Worm (Caenorhabditis elegans) whole organism, late embryonic: ENCODE results near the gene Y53G8AR.6.
A peak's percentile ranks its signal among the peaks of the same experiment; 100 is the strongest.

ENCODE experiments used
- C08G9.2 ChIP-seq: sonication (generic microtip); optimal IDR thresholded peaks from 2 replicates; lab custom pipeline; 2016; ENCODE audit warnings: mild to moderate bottlenecking, missing genetic modification characterization, moderate library complexity, missing compliant biosample characterization
- F13H6.1 ChIP-seq: sonication (generic microtip); optimal IDR thresholded peaks from 2 replicates; lab custom pipeline; 2016; ENCODE audit warnings: missing genetic modification characterization, missing compliant biosample characterization
- K02D7.2 ChIP-seq: sonication (generic microtip); optimal IDR thresholded peaks from 2 replicates; lab custom pipeline; 2017; ENCODE audit warnings: mild to moderate bottlenecking, missing genetic modification characterization, missing compliant biosample characterization
- T23F11.4 ChIP-seq: fragments of 200-800 bp; sonication (Bioruptor generic); optimal IDR thresholded peaks from 2 replicates; lab custom pipeline; 2018; ENCODE audit warnings: mild to moderate bottlenecking, missing genetic modification characterization, missing compliant biosample characterization
- Y22D7AL.16 ChIP-seq: sonication (generic microtip); optimal IDR thresholded peaks from 2 replicates; lab custom pipeline; 2016; ENCODE audit warnings: missing genetic modification characterization, missing compliant biosample characterization
- ceh-14 ChIP-seq: sonication (generic microtip); optimal IDR thresholded peaks from 2 replicates; lab custom pipeline; 2016; ENCODE audit warnings: missing genotype, missing genetic modification characterization, missing compliant biosample characterization
- ceh-24 ChIP-seq: sonication (generic microtip); optimal IDR thresholded peaks from 2 replicates; lab custom pipeline; 2016; ENCODE audit warnings: mild to moderate bottlenecking, missing genetic modification characterization, missing compliant biosample characterization
- ceh-34 ChIP-seq: sonication (generic microtip); optimal IDR thresholded peaks from 2 replicates; lab custom pipeline; 2016; ENCODE audit warnings: mild to moderate bottlenecking, missing genetic modification characterization, missing compliant biosample characterization
- ceh-48 ChIP-seq: sonication (generic microtip); optimal IDR thresholded peaks from 2 replicates; lab custom pipeline; 2016; ENCODE audit warnings: missing genetic modification characterization, inconsistent platforms, missing compliant biosample characterization
- che-1 ChIP-seq: sonication (generic microtip); optimal IDR thresholded peaks from 2 replicates; lab custom pipeline; 2016; ENCODE audit warnings: mild to moderate bottlenecking, missing genetic modification characterization, missing compliant biosample characterization
- dmd-4 ChIP-seq: sonication (generic microtip); optimal IDR thresholded peaks from 2 replicates; lab custom pipeline; 2016; ENCODE audit warnings: borderline replicate concordance, missing genetic modification characterization, missing compliant biosample characterization
- elt-2 ChIP-seq: sonication (generic microtip); optimal IDR thresholded peaks from 2 replicates; lab custom pipeline; 2016; ENCODE audit warnings: missing genetic modification reagents, missing genetic modification characterization, missing compliant biosample characterization
- ets-4 ChIP-seq: sonication (generic microtip); optimal IDR thresholded peaks from 2 replicates; lab custom pipeline; 2016; ENCODE audit warnings: missing genetic modification characterization, missing compliant biosample characterization
- fkh-10 ChIP-seq: fragments of 150-350 bp; optimal IDR thresholded peaks from 2 replicates; lab custom pipeline; 2014; ENCODE audit warnings: missing biosample characterization, missing genetic modification reagents, missing genetic modification characterization
- fkh-6 ChIP-seq: sonication (generic microtip); optimal IDR thresholded peaks from 2 replicates; lab custom pipeline; 2016; ENCODE audit warnings: missing genetic modification characterization, missing compliant biosample characterization
- hlh-15 ChIP-seq: sonication (generic microtip); optimal IDR thresholded peaks from 2 replicates; lab custom pipeline; 2016; ENCODE audit warnings: missing genetic modification characterization, missing compliant biosample characterization
- hlh-30 ChIP-seq: sonication (generic microtip); optimal IDR thresholded peaks from 2 replicates; lab custom pipeline; 2017; ENCODE audit warnings: antibody characterized with exemption, missing genetic modification characterization, missing compliant biosample characterization; ENCODE audit not compliant: insufficient read depth
- hlh-6 ChIP-seq: sonication (generic microtip); optimal IDR thresholded peaks from 2 replicates; lab custom pipeline; 2016; ENCODE audit warnings: missing genotype, missing genetic modification characterization, missing compliant biosample characterization
- lin-11 ChIP-seq: fragments of 200-800 bp; sonication (Bioruptor generic); optimal IDR thresholded peaks from 2 replicates; lab custom pipeline; 2018; ENCODE audit warnings: mild to moderate bottlenecking, missing genetic modification characterization, missing compliant biosample characterization
- mec-3 ChIP-seq: sonication (generic microtip); optimal IDR thresholded peaks from 2 replicates; lab custom pipeline; 2016; ENCODE audit warnings: borderline replicate concordance, missing genetic modification characterization, missing compliant biosample characterization
- nfya-1 ChIP-seq: sonication (generic microtip); optimal IDR thresholded peaks from 2 replicates; lab custom pipeline; 2017; ENCODE audit warnings: missing genetic modification characterization, mild to moderate bottlenecking, missing compliant biosample characterization, antibody characterized with exemption, moderate library complexity
- nhr-11 ChIP-seq: fragments of 150-350 bp; optimal IDR thresholded peaks from 2 replicates; lab custom pipeline; 2014; ENCODE audit warnings: missing biosample characterization, missing genetic modification characterization
- nhr-232 ChIP-seq: sonication (generic microtip); optimal IDR thresholded peaks from 2 replicates; lab custom pipeline; 2016; ENCODE audit warnings: missing genetic modification characterization, missing compliant biosample characterization
- pag-3 ChIP-seq: sonication (generic microtip); optimal IDR thresholded peaks from 2 replicates; lab custom pipeline; 2016; ENCODE audit warnings: missing compliant biosample characterization, missing genetic modification characterization, borderline replicate concordance
- pat-9 ChIP-seq: fragments of 200-800 bp; sonication (Bioruptor generic); optimal IDR thresholded peaks from 2 replicates; lab custom pipeline; 2018; ENCODE audit warnings: mild to moderate bottlenecking, missing genetic modification characterization, moderate library complexity, missing compliant biosample characterization
- pha-2 ChIP-seq: sonication (generic microtip); optimal IDR thresholded peaks from 2 replicates; lab custom pipeline; 2017; ENCODE audit warnings: mild to moderate bottlenecking, missing genetic modification characterization, missing compliant biosample characterization
- pros-1 ChIP-seq: fragments of 150-350 bp; optimal IDR thresholded peaks from 2 replicates; lab custom pipeline; 2014; ENCODE audit warnings: missing biosample characterization, missing genetic modification reagents, missing genetic modification characterization
- rnt-1 ChIP-seq: sonication (generic microtip); optimal IDR thresholded peaks from 2 replicates; lab custom pipeline; 2016; ENCODE audit warnings: missing genetic modification characterization, missing compliant biosample characterization
- sdc-2 ChIP-seq: sonication (generic microtip); optimal IDR thresholded peaks from 2 replicates; lab custom pipeline; 2016; ENCODE audit warnings: missing genotype, missing genetic modification characterization, missing compliant biosample characterization
- sox-2 ChIP-seq: fragments of 200-800 bp; sonication (Bioruptor generic); IDR thresholded peaks from 2 replicates; pipeline ENCODE4 v1.3.6; 2022; ENCODE audit warnings: missing genetic modification reagents, missing genetic modification characterization, missing compliant biosample characterization
- sox-4 ChIP-seq: sonication (generic microtip); optimal IDR thresholded peaks from 2 replicates; lab custom pipeline; 2017; ENCODE audit warnings: mild to moderate bottlenecking, missing genetic modification characterization, inconsistent platforms, missing compliant biosample characterization
- tbx-2 ChIP-seq: sonication (generic microtip); optimal IDR thresholded peaks from 2 replicates; lab custom pipeline; 2016; ENCODE audit warnings: missing genetic modification characterization, missing compliant biosample characterization
- unc-42 ChIP-seq: sonication (generic microtip); optimal IDR thresholded peaks from 2 replicates; lab custom pipeline; 2016; ENCODE audit warnings: missing genotype, missing genetic modification characterization, missing compliant biosample characterization
- unc-86 ChIP-seq: sonication (generic microtip); optimal IDR thresholded peaks from 2 replicates; lab custom pipeline; 2016; ENCODE audit warnings: missing genetic modification characterization, missing compliant biosample characterization
- zip-5 ChIP-seq: sonication (generic microtip); optimal IDR thresholded peaks from 2 replicates; lab custom pipeline; 2016; ENCODE audit warnings: missing genetic modification characterization, missing compliant biosample characterization
- ztf-16 ChIP-seq: sonication (generic microtip); optimal IDR thresholded peaks from 2 replicates; lab custom pipeline; 2017; ENCODE audit warnings: missing genetic modification characterization, missing compliant biosample characterization

Gene Y53G8AR.6

ce11 chrIII:3250596-3251112 is 43.9 kb upstream of the Y53G8AR.6 start, which contains the start of gene Y53G8AL.4:
Gene Y53G8AL.4, minus strand, starts transcription at chrIII:3250646.
- TF ChIP-seq K02D7.2 (no peak), lin-11 (no peak), Y22D7AL.16 (tag; lab: Kevin White, UChicago) (no peak), pat-9 (no peak), hlh-15 (tag; lab: Kevin White, UChicago) (no peak)

DNA sequence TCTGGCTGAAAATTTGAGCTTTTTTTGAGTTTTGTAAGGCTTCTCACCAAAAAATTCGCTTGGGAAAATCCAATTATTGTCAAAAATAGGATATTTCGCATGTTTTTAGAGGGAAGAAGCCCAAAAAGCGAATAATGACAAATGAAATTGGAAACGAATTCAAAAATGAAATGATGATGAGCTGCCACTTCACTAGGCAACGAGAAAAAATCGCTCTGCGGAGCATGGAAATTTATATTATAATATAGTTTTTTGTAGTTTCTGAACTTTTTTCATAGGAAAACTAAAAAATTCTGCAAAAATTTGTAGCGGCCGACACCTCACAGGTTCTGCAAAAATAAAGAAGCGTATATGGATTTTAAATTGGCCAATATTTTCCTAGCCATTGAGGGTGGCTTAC is 41.5 kb upstream of the Y53G8AR.6 start, which contains the start of gene Y53G8AL.3:
Y53G8AL.3 (minus strand) TSS at position 101 of the 400 bp plus-strand sequence.
- TF ChIP-seq C08G9.2 (tag; lab: Kevin White, UChicago) (no peak), ets-4 (no peak), dmd-4 (tag; lab: Kevin White, UChicago) (no peak), F13H6.1 (tag; lab: Kevin White, UChicago) (no peak), fkh-10 (GFP tag; lab: Kevin White, UChicago) (no peak), ceh-34 (no peak), nhr-232 (tag; lab: Kevin White, UChicago) (no peak), che-1 (tag; lab: Kevin White, UChicago) (no peak), T23F11.4 (no peak), pag-3 (no peak), fkh-6 (tag; lab: Kevin White, UChicago) (no peak), zip-5 (no peak), pros-1 (tag; lab: Kevin White, UChicago) (no peak)

- TF ChIP-seq sox-2 (no peak), pha-2 (tag; lab: Kevin White, UChicago) (no peak), hlh-6 (tag; lab: Kevin White, UChicago) (no peak), unc-42 (tag; lab: Kevin White, UChicago) (no peak), ceh-24 (tag; lab: Kevin White, UChicago) (no peak), elt-2 (tag; lab: Kevin White, UChicago) (peak; percentile 80), hlh-30 (tag; lab: Kevin White, UChicago) (no peak)
These were observed 40.8 kb upstream of the Y53G8AR.6 start for ce11 chrIII:3253736-3254135.

ce11 chrIII:3255023-3255422 is 39.5 kb upstream of the Y53G8AR.6 start:
- TF ChIP-seq dmd-4 (tag; lab: Kevin White, UChicago) (no peak), pha-2 (tag; lab: Kevin White, UChicago) (no peak), nhr-232 (tag; lab: Kevin White, UChicago) (no peak), unc-86 (no peak), C08G9.2 (tag; lab: Kevin White, UChicago) (no peak)

- TF ChIP-seq sox-4 (no peak), tbx-2 (tag; lab: Kevin White, UChicago) (no peak), ztf-16 (tag; lab: Kevin White, UChicago) (no peak), sdc-2 (no peak), fkh-10 (GFP tag; lab: Kevin White, UChicago) (no peak), zip-5 (no peak), nfya-1 (tag; lab: Kevin White, UChicago) (no peak), che-1 (tag; lab: Kevin White, UChicago) (no peak)
These were observed 39.0 kb upstream of the Y53G8AR.6 start, which contains the start of gene Y53G8AM.4 for ce11 chrIII:3255575-3255974. Gene Y53G8AM.4, minus strand, starts transcription at chrIII:3255675.

DNA sequence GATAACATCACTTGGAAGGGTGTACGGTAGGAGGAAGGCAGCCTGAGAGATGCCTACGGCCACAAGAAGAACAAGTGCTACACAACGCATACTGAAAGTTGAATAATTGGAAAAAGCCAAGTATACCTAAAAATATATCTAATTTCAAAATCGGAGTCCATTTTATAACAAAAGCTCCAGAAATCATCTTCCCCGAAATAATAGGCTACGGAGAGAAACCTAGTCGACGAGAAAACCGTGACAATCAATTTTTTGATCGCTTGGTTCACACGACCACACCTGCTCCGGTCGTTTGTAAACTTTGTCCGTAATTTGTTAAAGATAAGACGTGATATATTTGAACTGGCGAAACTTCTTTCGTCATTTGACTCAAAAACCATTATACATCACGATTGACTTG is 36.2 kb upstream of the Y53G8AR.6 start, which contains the start of gene nspg-7.2:
nspg-7.2 (minus strand) TSS at position 101 of the 400 bp plus-strand sequence.
- TF ChIP-seq F13H6.1 (tag; lab: Kevin White, UChicago) (no peak), ceh-48 (no peak), nhr-232 (tag; lab: Kevin White, UChicago) (no peak), pat-9 (no peak), mec-3 (tag; lab: Kevin White, UChicago) (no peak), rnt-1 (tag; lab: Kevin White, UChicago) (no peak), ceh-14 (tag; lab: Kevin White, UChicago) (no peak), lin-11 (no peak), elt-2 (tag; lab: Kevin White, UChicago) (no peak), hlh-6 (tag; lab: Kevin White, UChicago) (no peak), zip-5 (no peak), nhr-11 (tag; lab: Kevin White, UChicago) (no peak), fkh-6 (tag; lab: Kevin White, UChicago) (no peak), T23F11.4 (no peak)
